Worm (Caenorhabditis elegans) whole organism, L4 larva: Measurements from ENCODE around the gene F22B5.10.

ENCODE experiments used
- D1046.2 ChIP-seq: fragments of 200-800 bp; sonication (Bioruptor generic); IDR thresholded peaks from 2 replicates; pipeline ENCODE4 v1.3.6; 2022; ENCODE audit warnings: missing genetic modification characterization, missing compliant biosample characterization
- F10B5.3 ChIP-seq: sonication (generic microtip); optimal IDR thresholded peaks from 2 replicates; lab custom pipeline; 2016; ENCODE audit warnings: mild to moderate bottlenecking, missing genetic modification characterization, missing compliant biosample characterization
- F26F4.8 ChIP-seq: fragments of 200-800 bp; sonication (Bioruptor generic); conservative IDR thresholded peaks from 2 replicates; pipeline ENCODE4 v1.3.6; 2022; ENCODE audit warnings: missing genetic modification characterization, missing compliant biosample characterization
- F37D6.2 ChIP-seq: sonication (generic microtip); optimal IDR thresholded peaks from 2 replicates; lab custom pipeline; 2016; ENCODE audit warnings: mild to moderate bottlenecking, missing genetic modification characterization, missing compliant biosample characterization
- T20F7.1 ChIP-seq: fragments of 200-800 bp; sonication (Bioruptor generic); optimal IDR thresholded peaks from 2 replicates; lab custom pipeline; 2018; ENCODE audit warnings: mild to moderate bottlenecking, missing genetic modification characterization, missing compliant biosample characterization
- Y105C5A.15 ChIP-seq: fragments of 200-800 bp; sonication (Bioruptor generic); IDR thresholded peaks from 2 replicates; pipeline ENCODE4 v1.3.6; 2022; ENCODE audit warnings: missing genetic modification characterization, missing compliant biosample characterization
- Y5F2A.4 ChIP-seq: fragments of 200-800 bp; sonication (Bioruptor generic); optimal IDR thresholded peaks from 2 replicates; lab custom pipeline; 2018; ENCODE audit warnings: mild to moderate bottlenecking, missing genetic modification characterization, missing compliant biosample characterization
- Y75B8A.6 ChIP-seq: fragments of 200-800 bp; sonication (Bioruptor generic); IDR thresholded peaks from 2 replicates; pipeline ENCODE4 v1.3.6; 2022; ENCODE audit warnings: missing genetic modification reagents, missing genetic modification characterization, missing compliant biosample characterization
- ZK546.5 ChIP-seq, 2 experiments: sonication (generic microtip); optimal IDR thresholded peaks; 2 replicates each; lab custom pipeline; 2017; ENCODE audit warnings: missing biosample characterization in 2 of 2, missing genetic modification characterization in 2 of 2
- ama-1 ChIP-seq: fragments of 150-350 bp; optimal IDR thresholded peaks from 2 replicates; lab custom pipeline; 2014; ENCODE audit warnings: inconsistent platforms, mixed read lengths
- ceh-20 ChIP-seq: fragments of 200-800 bp; sonication (Bioruptor generic); IDR thresholded peaks from 2 replicates; pipeline ENCODE4 v1.3.6; 2022; ENCODE audit warnings: missing genetic modification reagents, missing genetic modification characterization, missing compliant biosample characterization
- daf-16 ChIP-seq, 3 experiments: sonication (generic microtip); optimal IDR thresholded peaks; 2 replicates each; lab custom pipeline; 2016 to 2017; ENCODE audit warnings: missing genetic modification characterization in 3 of 3, missing genetic modification reagents in 3 of 3, mild to moderate bottlenecking in 2 of 3, missing compliant biosample characterization in 2 of 3, missing biosample characterization in 1 of 3, moderate library complexity in 1 of 3
- daf-19 ChIP-seq: fragments of 200-800 bp; sonication (Bioruptor generic); conservative IDR thresholded peaks from 2 replicates; pipeline ENCODE4 v1.3.6; 2022; ENCODE audit warnings: missing genetic modification characterization, missing compliant biosample characterization
- dmd-6 ChIP-seq: fragments of 200-800 bp; sonication (Bioruptor generic); IDR thresholded peaks from 2 replicates; pipeline ENCODE4 v1.3.6; 2022; ENCODE audit warnings: missing genetic modification reagents, missing genetic modification characterization, missing compliant biosample characterization
- dmd-8 ChIP-seq: fragments of 200-800 bp; sonication (Bioruptor generic); IDR thresholded peaks from 2 replicates; pipeline ENCODE4 v1.3.6; 2022; ENCODE audit warnings: missing genetic modification characterization, missing compliant biosample characterization
- fkh-10 ChIP-seq: fragments of 150-350 bp; optimal IDR thresholded peaks from 2 replicates; lab custom pipeline; 2014; ENCODE audit warnings: missing biosample characterization, missing genetic modification reagents, missing genetic modification characterization
- fos-1 ChIP-seq: fragments of 150-350 bp; optimal IDR thresholded peaks from 2 replicates; lab custom pipeline; 2014; ENCODE audit warnings: missing biosample characterization, missing genetic modification characterization
- hlh-11 ChIP-seq: fragments of 200-800 bp; sonication (Bioruptor generic); optimal IDR thresholded peaks from 2 replicates; lab custom pipeline; 2018; ENCODE audit warnings: mild to moderate bottlenecking, missing genetic modification characterization, missing compliant biosample characterization
- hmg-1.1 ChIP-seq: fragments of 200-800 bp; sonication (Bioruptor generic); IDR thresholded peaks from 2 replicates; pipeline ENCODE4 v1.3.6; 2022; ENCODE audit warnings: missing genetic modification reagents, missing genetic modification characterization, missing compliant biosample characterization
- jun-1 ChIP-seq: fragments of 150-350 bp; optimal IDR thresholded peaks from 2 replicates; lab custom pipeline; 2014; ENCODE audit warnings: missing biosample characterization, missing genetic modification reagents, missing genetic modification characterization
- lim-7 ChIP-seq: fragments of 200-800 bp; sonication (Bioruptor generic); IDR thresholded peaks from 2 replicates; pipeline ENCODE4 v1.3.6; 2022; ENCODE audit warnings: missing genetic modification characterization, missing compliant biosample characterization
- lin-29 ChIP-seq: fragments of 200-800 bp; sonication (Bioruptor generic); IDR thresholded peaks from 2 replicates; pipeline ENCODE4 v1.3.6; 2022; ENCODE audit warnings: missing genetic modification reagents, missing genetic modification characterization, missing compliant biosample characterization
- lin-39 ChIP-seq: fragments of 150-350 bp; optimal IDR thresholded peaks from 2 replicates; lab custom pipeline; 2014; ENCODE audit warnings: missing biosample characterization, missing genetic modification reagents, missing genetic modification characterization
- lsy-2 ChIP-seq, 2 experiments: fragments of 150-350 bp in 1 of 2; sonication (generic microtip) in 1 of 2; optimal IDR thresholded peaks; 2 replicates each; lab custom pipeline; 2014 to 2017; ENCODE audit warnings: missing biosample characterization in 2 of 2, missing genetic modification characterization in 2 of 2
- mep-1 ChIP-seq: fragments of 150-350 bp; sonication (generic microtip); optimal IDR thresholded peaks from 3 replicates; lab custom pipeline; 2014; ENCODE audit warnings: missing biosample characterization, missing genetic modification characterization
- nhr-11 ChIP-seq: fragments of 150-350 bp; optimal IDR thresholded peaks from 2 replicates; lab custom pipeline; 2014; ENCODE audit warnings: missing biosample characterization, missing genetic modification characterization
- nhr-42 ChIP-seq: fragments of 200-800 bp; sonication (Bioruptor generic); IDR thresholded peaks from 2 replicates; pipeline ENCODE4 v1.3.6; 2022; ENCODE audit warnings: missing genetic modification characterization, missing compliant biosample characterization
- nhr-48 ChIP-seq: sonication (generic microtip); optimal IDR thresholded peaks from 2 replicates; lab custom pipeline; 2016; ENCODE audit warnings: mild to moderate bottlenecking, missing genetic modification characterization, missing compliant biosample characterization
- nhr-77 ChIP-seq: fragments of 150-350 bp; optimal IDR thresholded peaks from 2 replicates; lab custom pipeline; 2014; ENCODE audit warnings: missing biosample characterization, missing genetic modification characterization
- pha-4 ChIP-seq, 2 experiments: fragments of 150-350 bp in 1 of 2; fragments of 200-800 bp in 1 of 2; sonication (Bioruptor generic) in 1 of 2; IDR thresholded peaks in 1 of 2; optimal IDR thresholded peaks in 1 of 2; 2 replicates each; pipeline versions ENCODE4 v1.3.6 to Lab custom; 2014 to 2022; ENCODE audit warnings: missing genetic modification characterization in 2 of 2, missing genetic modification reagents in 2 of 2, missing biosample characterization in 1 of 2, missing compliant biosample characterization in 1 of 2
- pqm-1 ChIP-seq: sonication (generic microtip); optimal IDR thresholded peaks from 2 replicates; lab custom pipeline; 2017; ENCODE audit warnings: missing biosample characterization, missing genetic modification characterization
- rbr-2 ChIP-seq: sonication (generic microtip); optimal IDR thresholded peaks from 2 replicates; lab custom pipeline; 2016; ENCODE audit warnings: missing genotype, missing genetic modification characterization, missing compliant biosample characterization
- skn-1 ChIP-seq: fragments of 150-350 bp; optimal IDR thresholded peaks from 2 replicates; lab custom pipeline; 2014; ENCODE audit warnings: missing biosample characterization, missing genetic modification characterization
- snpc-1.2 ChIP-seq: fragments of 200-800 bp; sonication (Bioruptor generic); IDR thresholded peaks from 2 replicates; pipeline ENCODE4 v1.3.6; 2022; ENCODE audit warnings: missing genetic modification reagents, missing genetic modification characterization, missing compliant biosample characterization
- snpc-4 ChIP-seq: fragments of 150-350 bp; optimal IDR thresholded peaks from 2 replicates; lab custom pipeline; 2014; ENCODE audit warnings: missing biosample characterization, missing genetic modification characterization
- spr-1 ChIP-seq: sonication (generic microtip); optimal IDR thresholded peaks from 2 replicates; lab custom pipeline; 2016; ENCODE audit warnings: mild to moderate bottlenecking, missing genetic modification characterization, missing compliant biosample characterization
- spr-3 ChIP-seq: fragments of 200-800 bp; sonication (Bioruptor generic); optimal IDR thresholded peaks from 2 replicates; lab custom pipeline; 2018; ENCODE audit warnings: mild to moderate bottlenecking, missing genetic modification characterization, missing compliant biosample characterization
- unc-130 ChIP-seq: sonication (generic microtip); optimal IDR thresholded peaks from 2 replicates; lab custom pipeline; 2016; ENCODE audit warnings: missing genetic modification reagents, missing genetic modification characterization, missing compliant biosample characterization
- unc-62 ChIP-seq, 3 experiments: fragments of 150-350 bp in 1 of 3; sonication (generic microtip); optimal IDR thresholded peaks in 2 of 3; peaks in 1 of 3; 1 replicate in 1 of 3; 2 replicates in 2 of 3; lab custom pipeline; 2014 to 2017; ENCODE audit warnings: missing biosample characterization in 3 of 3, missing genetic modification characterization in 3 of 3, missing genetic modification reagents in 3 of 3, missing genotype in 1 of 3
- vab-7 ChIP-seq: fragments of 200-800 bp; sonication (Bioruptor generic); IDR thresholded peaks from 2 replicates; pipeline ENCODE4 v1.3.6; 2022; ENCODE audit warnings: missing genetic modification reagents, missing genetic modification characterization, missing compliant biosample characterization
- zfp-3 ChIP-seq: fragments of 200-800 bp; sonication (Bioruptor generic); conservative IDR thresholded peaks from 2 replicates; pipeline ENCODE4 v1.3.6; 2022; ENCODE audit warnings: missing genetic modification reagents, missing genetic modification characterization, missing compliant biosample characterization
- zip-2 ChIP-seq: fragments of 150-350 bp; optimal IDR thresholded peaks from 2 replicates; lab custom pipeline; 2014; ENCODE audit warnings: missing biosample characterization, missing genetic modification characterization

The F22B5.10 gene

DNA sequence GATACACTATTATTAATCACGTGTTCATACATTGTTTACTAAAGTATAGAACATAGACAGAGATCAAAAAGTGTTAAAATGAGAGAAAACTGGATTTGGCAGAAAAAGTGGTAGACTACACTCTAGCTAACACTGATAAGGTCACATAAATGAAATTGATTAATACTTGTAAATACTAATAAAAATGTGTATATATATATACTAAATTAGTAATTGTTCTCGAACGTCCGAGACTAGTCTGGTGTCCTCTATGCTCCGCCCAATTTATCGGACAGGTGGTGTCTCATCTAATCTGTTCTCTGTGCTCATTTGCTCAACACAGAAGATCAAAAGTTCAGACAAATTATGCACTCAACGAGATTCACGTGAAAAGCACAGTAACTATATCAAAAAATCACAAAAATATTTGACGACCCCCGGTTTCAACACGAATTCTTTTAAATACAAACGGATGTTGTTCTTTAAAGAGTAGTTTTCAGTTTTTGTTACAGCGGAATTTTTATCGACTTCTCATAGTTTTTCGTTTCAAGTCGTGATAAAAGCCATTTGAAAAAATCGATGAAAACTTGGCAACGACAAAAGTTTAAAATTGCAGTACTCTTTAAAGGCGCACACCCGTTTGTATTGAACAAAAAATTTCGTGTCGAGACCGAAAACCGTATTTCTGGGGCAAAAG is 14.2 kb downstream of the F22B5.10 start (continued):
- peak; percentile 15; the same call in 1 of the 2 replicates for TF ChIP-seq snpc-1.2 (GFP tag; lab: Robert Waterston, UW)
- TF ChIP-seq daf-16 (GFP tag; optimal IDR thresholded peaks at IDR 0.05; lab: Kevin White, UChicago), result peak in 1 of 2 experiments; percentile 87
- peak; percentile 70 for TF ChIP-seq daf-16 (tag; optimal IDR thresholded peaks at IDR 0.05; lab: Kevin White, UChicago)
- no peak for TF ChIP-seq lin-39 (tag; lab: Kevin White, UChicago)
- TF ChIP-seq F10B5.3 (tag; lab: Kevin White, UChicago), result no peak
- no peak for TF ChIP-seq ZK546.5 (tag; optimal IDR thresholded peaks at IDR 0.05; lab: Kevin White, UChicago)

DNA sequence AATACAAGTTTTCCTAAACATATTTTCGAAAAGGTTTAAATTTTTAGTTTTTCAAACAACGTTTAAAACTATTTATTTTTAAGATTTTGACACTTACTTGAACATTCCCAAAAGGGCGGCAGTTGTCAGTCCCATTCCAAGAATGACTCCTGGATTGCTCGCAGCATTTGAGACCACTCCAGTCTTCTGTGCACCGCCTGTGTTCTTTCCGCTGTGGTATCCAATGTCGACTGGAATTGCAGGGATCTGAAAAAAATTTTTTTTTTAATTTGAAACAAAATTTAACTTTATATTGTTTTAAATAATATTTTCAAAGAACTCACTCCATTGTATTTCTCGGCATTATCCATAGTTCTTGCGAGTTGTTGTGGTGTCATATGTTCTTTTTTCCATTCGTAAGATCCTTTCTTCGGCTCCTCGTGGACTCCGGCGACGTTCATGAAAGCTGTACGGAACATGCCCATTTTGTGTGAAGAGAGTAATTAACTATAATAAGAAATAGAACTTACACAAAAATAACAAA is 14.8 kb downstream of the F22B5.10 start, which contains the start of gene M05D6.5:
M05D6.5 (minus strand) TSS at position 473 of the 523 bp plus-strand sequence.
- TF ChIP-seq dmd-6 (no peak), ama-1 (lab: Kevin White, UChicago) (peak; percentile 14), Y75B8A.6 (GFP tag; lab: Robert Waterston, UW) (no peak), unc-62 (GFP tag; optimal IDR thresholded peaks at IDR 0.05 in 1 of 2; lab: Kevin White, UChicago) (peak in 1 of 2 experiments; percentile 34), unc-62 (tag; optimal IDR thresholded peaks at IDR 0.05; lab: Kevin White, UChicago) (no peak), zfp-3 (GFP tag; lab: Robert Waterston, UW) (peak; percentile 57), unc-130 (GFP tag; lab: Kevin White, UChicago) (no peak), zip-2 (tag; lab: Kevin White, UChicago) (no peak), nhr-77 (tag; lab: Kevin White, UChicago) (no peak), fkh-10 (GFP tag; lab: Kevin White, UChicago) (no peak), vab-7 (GFP tag; lab: Robert Waterston, UW) (peak; percentile 3; the same call in 1 of the 2 replicates), skn-1 (tag; lab: Kevin White, UChicago) (no peak), pha-4 (GFP tag; IDR thresholded peaks at IDR 0.05; lab: Robert Waterston, UW) (peak; percentile 23; the same call in 1 of the 2 replicates), pha-4 (tag; optimal IDR thresholded peaks at IDR 0.05; lab: Kevin White, UChicago) (no peak)

DNA sequence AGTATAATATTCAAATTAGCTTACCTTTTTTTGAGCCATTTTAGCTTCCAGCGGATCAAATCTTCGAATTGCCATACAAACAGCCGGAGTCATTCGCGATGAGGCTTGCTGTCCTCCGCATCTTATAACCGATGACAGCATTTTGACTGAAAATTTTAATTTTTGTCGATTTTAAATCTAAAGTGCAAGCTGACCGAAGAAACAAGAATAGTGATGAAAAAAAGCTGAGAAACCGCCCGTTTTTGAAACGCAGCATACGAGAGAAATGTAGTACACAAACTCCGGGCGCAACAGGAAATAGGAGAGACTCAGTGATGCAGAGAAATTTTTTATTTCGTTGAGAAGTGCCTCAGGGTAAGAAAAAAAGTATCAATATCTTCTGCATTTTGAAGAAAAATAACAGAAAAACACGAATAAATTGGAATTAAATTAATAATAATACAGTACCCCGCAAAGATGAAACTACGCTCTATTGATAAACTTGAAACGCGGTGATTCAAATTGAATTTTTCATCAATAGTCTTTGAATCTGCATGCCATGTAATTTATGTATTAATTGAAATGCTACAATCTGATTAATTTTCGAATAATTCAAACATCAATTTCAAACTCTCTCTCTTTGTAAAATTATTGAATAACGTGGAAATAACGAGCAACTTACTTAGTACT is 16.3 kb downstream of the F22B5.10 start:
- TF ChIP-seq lin-29 (GFP tag; lab: Robert Waterston, UW) (no peak), snpc-1.2 (GFP tag; lab: Robert Waterston, UW) (0 out of 2 replicates have a peak, but pooled peaks have one; percentile 34), snpc-4 (tag; lab: Kevin White, UChicago) (no peak), hlh-11 (tag; lab: Kevin White, UChicago) (peak; percentile 47), daf-19 (GFP tag; lab: Robert Waterston, UW) (no peak), nhr-42 (GFP tag; lab: Robert Waterston, UW) (no peak), vab-7 (GFP tag; lab: Robert Waterston, UW) (no peak), ZK546.5 (tag; optimal IDR thresholded peaks at IDR 0.05; lab: Kevin White, UChicago) (no peak), Y105C5A.15 (GFP tag; lab: Robert Waterston, UW) (no peak), mep-1 (no peak), F37D6.2 (tag; lab: Kevin White, UChicago) (no peak), jun-1 (tag; lab: Kevin White, UChicago) (no peak), lim-7 (GFP tag; lab: Robert Waterston, UW) (no peak), spr-3 (no peak), lsy-2 (tag; optimal IDR thresholded peaks at IDR 0.05; lab: Kevin White, UChicago) (peak in 1 of 2 experiments; percentile 82), hmg-1.1 (GFP tag; lab: Robert Waterston, UW) (no peak), nhr-48 (tag; lab: Kevin White, UChicago) (no peak), T20F7.1 (GFP tag; lab: Kevin White, UChicago) (peak; percentile 45), zfp-3 (GFP tag; lab: Robert Waterston, UW) (no peak), skn-1 (tag; lab: Kevin White, UChicago) (no peak), rbr-2 (tag; lab: Kevin White, UChicago) (no peak), Y75B8A.6 (GFP tag; lab: Robert Waterston, UW) (no peak), F26F4.8 (GFP tag; lab: Robert Waterston, UW) (no peak), nhr-77 (tag; lab: Kevin White, UChicago) (peak; percentile 37), fos-1 (tag; lab: Kevin White, UChicago) (no peak), ama-1 (lab: Kevin White, UChicago) (peak; percentile 26), D1046.2 (GFP tag; lab: Robert Waterston, UW) (no peak), ceh-20 (GFP tag; lab: Robert Waterston, UW) (no peak), Y5F2A.4 (no peak), nhr-11 (tag; lab: Kevin White, UChicago) (peak; percentile 40), pqm-1 (tag; lab: Kevin White, UChicago) (peak; percentile 42), dmd-8 (GFP tag; lab: Robert Waterston, UW) (no peak), spr-1 (tag; lab: Kevin White, UChicago) (no peak)
